Worm (Caenorhabditis elegans) whole organism, late embryonic: Measurements from ENCODE around the gene F31D5.7.
"Not testable (repeated sequence)": the region's sequence is repeated elsewhere in the genome, so short reads cannot be mapped to it uniquely, and the experiment has no call there.

Experiments
- C08G9.2 ChIP-seq: sonication (generic microtip); optimal IDR thresholded peaks from 2 replicates; lab custom pipeline; 2016; ENCODE audit warnings: mild to moderate bottlenecking, missing genetic modification characterization, moderate library complexity, missing compliant biosample characterization
- F13H6.1 ChIP-seq: sonication (generic microtip); optimal IDR thresholded peaks from 2 replicates; lab custom pipeline; 2016; ENCODE audit warnings: missing genetic modification characterization, missing compliant biosample characterization
- K02D7.2 ChIP-seq: sonication (generic microtip); optimal IDR thresholded peaks from 2 replicates; lab custom pipeline; 2017; ENCODE audit warnings: mild to moderate bottlenecking, missing genetic modification characterization, missing compliant biosample characterization
- K09A11.1 ChIP-seq: sonication (generic microtip); optimal IDR thresholded peaks from 2 replicates; lab custom pipeline; 2017; ENCODE audit warnings: antibody characterized with exemption, mild to moderate bottlenecking, missing genetic modification characterization, missing compliant biosample characterization; ENCODE audit not compliant: insufficient read depth
- T23F11.4 ChIP-seq: fragments of 200-800 bp; sonication (Bioruptor generic); optimal IDR thresholded peaks from 2 replicates; lab custom pipeline; 2018; ENCODE audit warnings: mild to moderate bottlenecking, missing genetic modification characterization, missing compliant biosample characterization
- Y22D7AL.16 ChIP-seq: sonication (generic microtip); optimal IDR thresholded peaks from 2 replicates; lab custom pipeline; 2016; ENCODE audit warnings: missing genetic modification characterization, missing compliant biosample characterization
- ahr-1 ChIP-seq: sonication (generic microtip); optimal IDR thresholded peaks from 2 replicates; lab custom pipeline; 2016; ENCODE audit warnings: missing genetic modification characterization, missing compliant biosample characterization
- ama-1 ChIP-seq: fragments of 150-350 bp; optimal IDR thresholded peaks from 2 replicates; lab custom pipeline; 2014
- ceh-14 ChIP-seq: sonication (generic microtip); optimal IDR thresholded peaks from 2 replicates; lab custom pipeline; 2016; ENCODE audit warnings: missing genotype, missing genetic modification characterization, missing compliant biosample characterization
- ceh-18 ChIP-seq: sonication (generic microtip); optimal IDR thresholded peaks from 2 replicates; lab custom pipeline; 2016; ENCODE audit warnings: missing genetic modification characterization, missing compliant biosample characterization
- ceh-19 ChIP-seq: fragments of 200-800 bp; sonication (Bioruptor generic); optimal IDR thresholded peaks from 2 replicates; lab custom pipeline; 2018; ENCODE audit warnings: mild to moderate bottlenecking, missing genetic modification characterization, missing compliant biosample characterization
- ceh-24 ChIP-seq: sonication (generic microtip); optimal IDR thresholded peaks from 2 replicates; lab custom pipeline; 2016; ENCODE audit warnings: mild to moderate bottlenecking, missing genetic modification characterization, missing compliant biosample characterization
- ceh-45 ChIP-seq: fragments of 200-800 bp; sonication (Bioruptor generic); IDR thresholded peaks from 2 replicates; pipeline ENCODE4 v1.3.6; 2022; ENCODE audit warnings: missing genetic modification reagents, missing genetic modification characterization, missing compliant biosample characterization
- ceh-6 ChIP-seq: fragments of 200-800 bp; sonication (Bioruptor generic); optimal IDR thresholded peaks from 2 replicates; lab custom pipeline; 2018; ENCODE audit warnings: mild to moderate bottlenecking, missing genetic modification characterization, missing compliant biosample characterization
- che-1 ChIP-seq: sonication (generic microtip); optimal IDR thresholded peaks from 2 replicates; lab custom pipeline; 2016; ENCODE audit warnings: mild to moderate bottlenecking, missing genetic modification characterization, missing compliant biosample characterization
- dmd-4 ChIP-seq: sonication (generic microtip); optimal IDR thresholded peaks from 2 replicates; lab custom pipeline; 2016; ENCODE audit warnings: borderline replicate concordance, missing genetic modification characterization, missing compliant biosample characterization
- dve-1 ChIP-seq: sonication (generic microtip); optimal IDR thresholded peaks from 2 replicates; lab custom pipeline; 2017; ENCODE audit warnings: antibody characterized with exemption, mild to moderate bottlenecking, missing genetic modification characterization, missing compliant biosample characterization
- eyg-1 ChIP-seq: sonication (generic microtip); optimal IDR thresholded peaks from 2 replicates; lab custom pipeline; 2016; ENCODE audit warnings: missing genotype, missing genetic modification characterization, missing compliant biosample characterization
- fax-1 ChIP-seq: sonication (generic microtip); optimal IDR thresholded peaks from 2 replicates; lab custom pipeline; 2016; ENCODE audit warnings: missing genotype, missing genetic modification characterization, missing compliant biosample characterization
- hlh-15 ChIP-seq: sonication (generic microtip); optimal IDR thresholded peaks from 2 replicates; lab custom pipeline; 2016; ENCODE audit warnings: missing genetic modification characterization, missing compliant biosample characterization
- hlh-6 ChIP-seq: sonication (generic microtip); optimal IDR thresholded peaks from 2 replicates; lab custom pipeline; 2016; ENCODE audit warnings: missing genotype, missing genetic modification characterization, missing compliant biosample characterization
- hlh-8 ChIP-seq: sonication (generic microtip); optimal IDR thresholded peaks from 2 replicates; lab custom pipeline; 2016; ENCODE audit warnings: missing genotype, missing genetic modification characterization, missing compliant biosample characterization
- lim-6 ChIP-seq: sonication (generic microtip); optimal IDR thresholded peaks from 2 replicates; lab custom pipeline; 2016; ENCODE audit warnings: missing genetic modification characterization, missing compliant biosample characterization
- lin-11 ChIP-seq: fragments of 200-800 bp; sonication (Bioruptor generic); optimal IDR thresholded peaks from 2 replicates; lab custom pipeline; 2018; ENCODE audit warnings: mild to moderate bottlenecking, missing genetic modification characterization, missing compliant biosample characterization
- mec-3 ChIP-seq: sonication (generic microtip); optimal IDR thresholded peaks from 2 replicates; lab custom pipeline; 2016; ENCODE audit warnings: borderline replicate concordance, missing genetic modification characterization, missing compliant biosample characterization
- nfya-1 ChIP-seq: sonication (generic microtip); optimal IDR thresholded peaks from 2 replicates; lab custom pipeline; 2017; ENCODE audit warnings: missing genetic modification characterization, mild to moderate bottlenecking, missing compliant biosample characterization, antibody characterized with exemption, moderate library complexity
- nhr-11 ChIP-seq: fragments of 150-350 bp; optimal IDR thresholded peaks from 2 replicates; lab custom pipeline; 2014; ENCODE audit warnings: missing biosample characterization, missing genetic modification characterization
- nhr-232 ChIP-seq: sonication (generic microtip); optimal IDR thresholded peaks from 2 replicates; lab custom pipeline; 2016; ENCODE audit warnings: missing genetic modification characterization, missing compliant biosample characterization
- npax-4 ChIP-seq: sonication (generic microtip); optimal IDR thresholded peaks from 2 replicates; lab custom pipeline; 2016; ENCODE audit warnings: missing genetic modification characterization, missing compliant biosample characterization
- odd-2 ChIP-seq: sonication (generic microtip); optimal IDR thresholded peaks from 2 replicates; lab custom pipeline; 2017; ENCODE audit warnings: antibody characterized with exemption, mild to moderate bottlenecking, missing genetic modification characterization, missing compliant biosample characterization
- pat-9 ChIP-seq: fragments of 200-800 bp; sonication (Bioruptor generic); optimal IDR thresholded peaks from 2 replicates; lab custom pipeline; 2018; ENCODE audit warnings: mild to moderate bottlenecking, missing genetic modification characterization, moderate library complexity, missing compliant biosample characterization
- pax-1 ChIP-seq: fragments of 150-350 bp; optimal IDR thresholded peaks from 2 replicates; lab custom pipeline; 2014; ENCODE audit warnings: missing biosample characterization, missing genetic modification characterization
- pros-1 ChIP-seq: fragments of 150-350 bp; optimal IDR thresholded peaks from 2 replicates; lab custom pipeline; 2014; ENCODE audit warnings: missing biosample characterization, missing genetic modification reagents, missing genetic modification characterization
- rnt-1 ChIP-seq: sonication (generic microtip); optimal IDR thresholded peaks from 2 replicates; lab custom pipeline; 2016; ENCODE audit warnings: missing genetic modification characterization, missing compliant biosample characterization
- sox-4 ChIP-seq: sonication (generic microtip); optimal IDR thresholded peaks from 2 replicates; lab custom pipeline; 2017; ENCODE audit warnings: mild to moderate bottlenecking, missing genetic modification characterization, inconsistent platforms, missing compliant biosample characterization
- tbx-2 ChIP-seq: sonication (generic microtip); optimal IDR thresholded peaks from 2 replicates; lab custom pipeline; 2016; ENCODE audit warnings: missing genetic modification characterization, missing compliant biosample characterization
- tbx-7 ChIP-seq: sonication (generic microtip); optimal IDR thresholded peaks from 2 replicates; lab custom pipeline; 2016; ENCODE audit warnings: missing genotype, missing genetic modification characterization, missing compliant biosample characterization
- ttx-3 ChIP-seq: sonication (generic microtip); optimal IDR thresholded peaks from 2 replicates; lab custom pipeline; 2016; ENCODE audit warnings: missing genetic modification reagents, missing genetic modification characterization, missing compliant biosample characterization
- unc-3 ChIP-seq, 2 experiments: fragments of 200-800 bp in 1 of 2; sonication (Bioruptor generic) in 1 of 2; sonication (generic microtip) in 1 of 2; conservative IDR thresholded peaks in 1 of 2; optimal IDR thresholded peaks in 1 of 2; 2 replicates each; pipeline versions ENCODE4 v1.3.6 to Lab custom; 2016 to 2022; ENCODE audit warnings: missing compliant biosample characterization in 2 of 2, missing genetic modification characterization in 2 of 2, missing genetic modification reagents in 1 of 2
- unc-42 ChIP-seq: sonication (generic microtip); optimal IDR thresholded peaks from 2 replicates; lab custom pipeline; 2016; ENCODE audit warnings: missing genotype, missing genetic modification characterization, missing compliant biosample characterization
- unc-55 ChIP-seq: sonication (generic microtip); optimal IDR thresholded peaks from 2 replicates; lab custom pipeline; 2017; ENCODE audit warnings: missing biosample characterization, missing genetic modification reagents, missing genetic modification characterization
- zip-5 ChIP-seq: sonication (generic microtip); optimal IDR thresholded peaks from 2 replicates; lab custom pipeline; 2016; ENCODE audit warnings: missing genetic modification characterization, missing compliant biosample characterization

Gene F31D5.7

ce11 chrII:4211113-4211512 is at the start of gene F31D5.7:
TSS of gene F31D5.7 (plus strand) at chrII:4211413.
- TF ChIP-seq ceh-24 (tag; lab: Kevin White, UChicago) (no peak), ceh-18 (tag; lab: Kevin White, UChicago) (no peak), sox-4 (tag; lab: Kevin White, UChicago) (no peak), ama-1 (lab: Kevin White, UChicago) (no peak), tbx-7 (no peak), ahr-1 (tag; lab: Kevin White, UChicago) (no peak), odd-2 (tag; lab: Kevin White, UChicago) (no peak), hlh-6 (tag; lab: Kevin White, UChicago) (no peak), lin-11 (no peak), pat-9 (tag; lab: Kevin White, UChicago) (no peak), dmd-4 (tag; lab: Kevin White, UChicago) (no peak), K02D7.2 (tag; lab: Kevin White, UChicago) (no peak), tbx-2 (tag; lab: Kevin White, UChicago) (no peak)

- no peak for TF ChIP-seq T23F11.4 (GFP tag; lab: Kevin White, UChicago)
- no peak for TF ChIP-seq mec-3 (tag; lab: Kevin White, UChicago)
- TF ChIP-seq eyg-1 (tag; lab: Kevin White, UChicago) = no peak
- TF ChIP-seq pros-1 = no peak
- TF ChIP-seq unc-3 (GFP tag; conservative IDR thresholded peaks at IDR 0.05; lab: Robert Waterston, UW) = no peak
- no peak for TF ChIP-seq unc-3 (tag; optimal IDR thresholded peaks at IDR 0.05; lab: Kevin White, UChicago)
- no peak for TF ChIP-seq ama-1 (lab: Kevin White, UChicago)
- TF ChIP-seq zip-5 (tag; lab: Kevin White, UChicago) = no peak
- TF ChIP-seq ceh-19 = no peak
- TF ChIP-seq fax-1 (tag; lab: Kevin White, UChicago) = no peak
- no peak for TF ChIP-seq unc-42 (tag; lab: Kevin White, UChicago)
- TF ChIP-seq hlh-8 (tag; lab: Kevin White, UChicago) = no peak
- TF ChIP-seq hlh-15 (tag; lab: Kevin White, UChicago) = no peak
- TF ChIP-seq npax-4 (tag; lab: Kevin White, UChicago) = no peak
- TF ChIP-seq lim-6 (tag; lab: Kevin White, UChicago) = no peak
- TF ChIP-seq rnt-1 = no peak
- no peak for TF ChIP-seq Y22D7AL.16 (tag; lab: Kevin White, UChicago)
- no peak for TF ChIP-seq ttx-3 (tag; lab: Kevin White, UChicago)
- TF ChIP-seq unc-55 (GFP tag; lab: Kevin White, UChicago) = no peak
These were observed 43.4 kb upstream of the F31D5.7 start for ce11 chrII:4167833-4168232.

- not testable (repeated sequence) for TF ChIP-seq che-1, pat-9, ceh-14 (tag; lab: Kevin White, UChicago)
These were observed 42.8 kb upstream of the F31D5.7 start, which contains the start of gene R03H10.4 for ce11 chrII:4168404-4168803. TSS of gene R03H10.4 (minus strand) at chrII:4168504.

- no peak for TF ChIP-seq C08G9.2 (tag; lab: Kevin White, UChicago)
- TF ChIP-seq pax-1 (tag; lab: Kevin White, UChicago) = no peak
- no peak for TF ChIP-seq nfya-1 (tag; lab: Kevin White, UChicago)
- no peak for TF ChIP-seq dve-1 (tag; lab: Kevin White, UChicago)
- no peak for TF ChIP-seq ceh-14 (tag; lab: Kevin White, UChicago)
- no peak for TF ChIP-seq unc-55 (GFP tag; lab: Kevin White, UChicago)
- TF ChIP-seq ceh-6 (GFP tag; lab: Kevin White, UChicago) = no peak
- no peak for TF ChIP-seq nhr-232
- TF ChIP-seq mec-3 (tag; lab: Kevin White, UChicago) = no peak
- TF ChIP-seq K09A11.1 = no peak
- no peak for TF ChIP-seq tbx-7
- no peak for TF ChIP-seq ceh-45 (GFP tag; lab: Robert Waterston, UW)
- no peak for TF ChIP-seq T23F11.4 (GFP tag; lab: Kevin White, UChicago)
- TF ChIP-seq nhr-11 (tag; lab: Kevin White, UChicago) = no peak
- TF ChIP-seq lin-11 = no peak
- TF ChIP-seq Y22D7AL.16 (tag; lab: Kevin White, UChicago) = no peak
- TF ChIP-seq F13H6.1 (tag; lab: Kevin White, UChicago) = no peak
- TF ChIP-seq pros-1 = no peak
These were observed 40.7 kb upstream of the F31D5.7 start, which contains the start of gene R03H10.5 for ce11 chrII:4170508-4170907. TSS of gene R03H10.5 (minus strand) at chrII:4170608.
